Fruit fly (Drosophila melanogaster) whole organism, adult: ENCODE data around the gene CG6652.

Experiments
- CG14711 ChIP-seq: fragments of 200-800 bp; sonication (Bioruptor generic); optimal IDR thresholded peaks from 2 replicates; lab custom pipeline; 2018; ENCODE audit warnings: missing biosample characterization, mild to moderate bottlenecking, missing genetic modification characterization, moderate library complexity
- CG33017 ChIP-seq: fragments of 200-800 bp; sonication (Bioruptor generic); optimal IDR thresholded peaks from 2 replicates; lab custom pipeline; 2018; ENCODE audit warnings: missing biosample characterization, mild to moderate bottlenecking, missing genetic modification characterization, moderate library complexity
- Clk ChIP-seq: fragments of 200-800 bp; sonication (Bioruptor generic); optimal IDR thresholded peaks from 2 replicates; lab custom pipeline; 2017; ENCODE audit warnings: missing biosample characterization, missing genetic modification characterization
- cic ChIP-seq: fragments of 200-800 bp; sonication (Bioruptor generic); optimal IDR thresholded peaks from 2 replicates; lab custom pipeline; 2017; ENCODE audit warnings: missing biosample characterization, mild to moderate bottlenecking, missing genetic modification characterization, moderate library complexity

dm6 chr3L:17045431-17046238 is 23.0 kb upstream of the CG6652 start, which contains the start of gene TpnC73F:
- TF ChIP-seq cic = no peak
- no peak for TF ChIP-seq Clk (GFP tag; lab: Kevin White, UChicago)
- TF ChIP-seq CG33017 (tag; lab: Kevin White, UChicago) = no peak
- TF ChIP-seq CG14711 (tag; lab: Kevin White, UChicago) = no peak
